Worm (Caenorhabditis elegans) whole organism, L3 larva: ENCODE measurements around the gene lact-2.

Source experiments
- egl-5 ChIP-seq: fragments of 150-350 bp; optimal IDR thresholded peaks from 2 replicates; lab custom pipeline; 2017; ENCODE audit warnings: missing biosample characterization, missing genetic modification reagents, missing genetic modification characterization, inconsistent platforms
- elt-2 ChIP-seq: sonication (generic microtip); optimal IDR thresholded peaks from 2 replicates; lab custom pipeline; 2016; ENCODE audit warnings: missing genetic modification reagents, mild to moderate bottlenecking, missing genetic modification characterization, missing compliant biosample characterization
- eor-1 ChIP-seq, 2 experiments: fragments of 150-350 bp; optimal IDR thresholded peaks; 2 replicates each; lab custom pipeline; 2014 to 2018; ENCODE audit warnings: missing biosample characterization in 2 of 2, missing genetic modification characterization in 2 of 2
- fkh-2 ChIP-seq: fragments of 150-350 bp; optimal IDR thresholded peaks from 2 replicates; lab custom pipeline; 2014; ENCODE audit warnings: missing biosample characterization, missing genetic modification reagents, missing genetic modification characterization
- hmg-11 ChIP-seq: sonication (generic microtip); optimal IDR thresholded peaks from 2 replicates; lab custom pipeline; 2016; ENCODE audit warnings: missing genetic modification characterization, missing compliant biosample characterization
- jun-1 ChIP-seq: fragments of 150-350 bp; optimal IDR thresholded peaks from 2 replicates; lab custom pipeline; 2014; ENCODE audit warnings: missing biosample characterization, missing genetic modification reagents, missing genetic modification characterization
- lin-15B ChIP-seq: fragments of 150-350 bp; optimal IDR thresholded peaks from 2 replicates; lab custom pipeline; 2014; ENCODE audit warnings: missing biosample characterization, missing genetic modification characterization
- nhr-25 ChIP-seq: sonication (generic microtip); optimal IDR thresholded peaks from 2 replicates; lab custom pipeline; 2017; ENCODE audit warnings: missing biosample characterization, missing genetic modification characterization
- nhr-28 ChIP-seq: fragments of 150-350 bp; optimal IDR thresholded peaks from 2 replicates; lab custom pipeline; 2014; ENCODE audit warnings: missing biosample characterization, missing genetic modification characterization
- unc-62 ChIP-seq: fragments of 150-350 bp; sonication (generic microtip); optimal IDR thresholded peaks from 4 replicates; lab custom pipeline; 2014; ENCODE audit warnings: missing biosample characterization, missing genetic modification reagents, missing genetic modification characterization

lact-2 gene

ce11 chrII:10147502-10147901 lies 52.8 kb downstream of the lact-2 start:
- no peak for TF ChIP-seq nhr-28 (tag; lab: Kevin White, UChicago)
- no peak for TF ChIP-seq unc-62 (GFP tag; lab: Kevin White, UChicago)
- TF ChIP-seq eor-1 (tag; optimal IDR thresholded peaks at IDR 0.05; lab: Kevin White, UChicago) = no peak
- no peak for TF ChIP-seq jun-1 (tag; lab: Kevin White, UChicago)
- TF ChIP-seq fkh-2 (tag; lab: Kevin White, UChicago) = no peak
- no peak for TF ChIP-seq nhr-25 (tag; lab: Kevin White, UChicago)
- TF ChIP-seq egl-5 = no peak
- TF ChIP-seq elt-2 (tag; lab: Kevin White, UChicago) = no peak
- TF ChIP-seq hmg-11 (tag; lab: Kevin White, UChicago) = no peak
- TF ChIP-seq lin-15B (tag; lab: Kevin White, UChicago) = no peak
